Worm (Caenorhabditis elegans): ENCODE measurements around the gene prcc-1.

Gene prcc-1

DNA sequence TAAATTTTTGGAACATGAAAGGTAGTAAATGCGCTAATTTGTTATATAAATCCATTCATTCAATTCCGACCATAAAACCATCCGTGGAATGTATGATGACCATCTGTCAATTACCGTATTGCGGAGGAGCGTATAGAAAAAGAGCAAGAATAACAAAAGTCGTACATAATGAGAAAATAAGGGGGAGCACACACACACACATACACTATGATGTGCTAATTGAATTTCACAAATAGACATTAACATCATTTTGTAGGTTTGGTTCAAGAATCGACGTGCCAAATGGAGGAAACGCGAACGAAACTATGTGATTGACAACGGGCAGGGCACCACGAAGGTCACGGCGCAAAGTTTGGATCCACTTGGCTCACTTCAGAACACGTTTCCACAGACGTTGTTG lies 27.8 kb upstream of the prcc-1 start:
- TF ChIP-seq nhr-77 (tag; optimal IDR thresholded peaks at IDR 0.05), result no peak
- TF ChIP-seq nhr-47 (tag; optimal IDR thresholded peaks at IDR 0.05), result no peak
- TF ChIP-seq grh-1 (GFP tag; IDR thresholded peaks at IDR 0.05), result no peak
- TF ChIP-seq egl-27 (tag; optimal IDR thresholded peaks at IDR 0.05), result no peak
- TF ChIP-seq C04F5.9 (tag; optimal IDR thresholded peaks at IDR 0.05), result no peak
- TF ChIP-seq pax-3 (tag; optimal IDR thresholded peaks at IDR 0.05), result no peak
- TF ChIP-seq unc-30 (tag; optimal IDR thresholded peaks at IDR 0.05), result no peak

DNA sequence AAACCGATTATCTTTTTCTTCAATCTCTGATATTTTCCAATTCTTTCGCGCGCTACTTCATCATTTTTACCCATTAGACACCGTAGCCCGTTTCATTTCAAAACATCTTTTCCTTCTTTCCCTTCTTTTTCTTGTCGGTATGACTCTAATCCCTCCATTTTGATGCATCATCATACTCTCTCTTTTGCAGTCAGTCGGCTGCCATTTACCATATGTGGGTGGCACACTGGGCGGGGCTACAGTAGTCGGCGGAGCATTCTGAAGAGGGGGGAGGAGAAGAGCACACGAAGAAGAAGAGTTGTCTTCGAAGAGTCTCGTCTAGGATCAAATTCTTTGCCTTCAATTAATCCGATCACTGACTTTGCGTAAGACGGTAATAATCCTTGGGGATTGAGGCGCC lies 25.2 kb upstream of the prcc-1 start, which contains the start of gene unc-30:
Gene unc-30, plus strand, starts transcription at position 184 of the 400 bp plus-strand sequence.
- TF ChIP-seq lin-13 (GFP tag; optimal IDR thresholded peaks at IDR 0.05) (no peak), lin-14 (GFP tag; optimal IDR thresholded peaks at IDR 0.05) (peak; percentile 27), jun-1 (tag; optimal IDR thresholded peaks at IDR 0.05) (no peak), lsy-2 (tag; optimal IDR thresholded peaks at IDR 0.05) (peak in 1 of 2 experiments; percentile 8), mab-9 (GFP tag; IDR thresholded peaks at IDR 0.05) (0 out of 2 replicates have a peak, but pooled peaks have one; percentile 26)

DNA sequence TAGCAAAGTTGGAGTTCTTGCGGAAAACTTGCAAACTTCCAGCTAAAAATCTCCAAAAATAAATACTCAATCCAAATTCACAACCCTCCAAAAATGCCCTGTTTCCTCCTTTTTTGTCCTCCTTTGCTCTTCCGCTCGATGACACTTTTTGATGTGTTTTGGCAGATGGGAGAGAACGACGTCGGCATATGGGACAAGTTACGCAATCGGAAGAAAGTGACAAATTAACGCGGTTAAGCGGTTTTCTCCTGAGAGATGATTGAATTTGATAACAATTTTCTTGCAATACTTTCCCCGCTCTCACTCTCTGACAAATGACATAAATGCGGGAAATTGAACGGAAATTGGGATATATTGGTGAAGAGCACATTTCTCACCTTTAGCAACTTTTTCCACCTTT lies 23.1 kb upstream of the prcc-1 start:
- TF ChIP-seq nhr-90 (tag; optimal IDR thresholded peaks at IDR 0.05; ENCODE audit: poor library complexity) (no peak), aly-2 (tag; optimal IDR thresholded peaks at IDR 0.05) (no peak), blmp-1 (tag; optimal IDR thresholded peaks at IDR 0.05) (peak; percentile 87), nhr-76 (tag; optimal IDR thresholded peaks at IDR 0.05) (no peak), sox-4 (tag; optimal IDR thresholded peaks at IDR 0.05) (no peak)

DNA sequence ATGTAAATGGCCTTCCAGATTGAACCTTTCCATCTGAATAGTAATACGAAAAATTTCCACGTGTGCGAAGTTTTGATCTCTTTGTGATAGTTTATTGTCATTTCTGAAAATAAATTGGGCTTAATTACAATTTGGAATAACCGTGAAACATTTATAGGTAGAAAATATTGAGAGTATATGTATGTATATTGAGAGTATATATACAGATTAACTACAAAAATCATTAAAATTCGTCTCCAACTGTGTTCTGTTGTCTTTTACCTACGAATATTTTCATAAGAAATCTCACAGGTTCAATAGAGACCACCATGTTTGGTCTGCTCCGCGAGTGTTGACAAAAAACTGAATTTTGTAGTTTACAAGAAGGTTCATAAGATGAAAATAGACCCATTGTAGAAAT lies 19.4 kb upstream of the prcc-1 start, which contains the start of gene best-2:
Gene best-2, minus strand, starts transcription at position 101 of the 400 bp plus-strand sequence.
- TF ChIP-seq hlh-4 (tag; optimal IDR thresholded peaks at IDR 0.05) (no peak), dpl-1 (GFP tag; optimal IDR thresholded peaks at IDR 0.05) (no peak), ama-1 (optimal IDR thresholded peaks at IDR 0.05) (no peak), fos-1 (tag; optimal IDR thresholded peaks at IDR 0.05) (no peak), tlp-1 (tag; optimal IDR thresholded peaks at IDR 0.05) (no peak), C34B4.2 (tag; optimal IDR thresholded peaks at IDR 0.05) (no peak), irx-1 (tag; optimal IDR thresholded peaks at IDR 0.05) (no peak), vab-15 (tag; optimal IDR thresholded peaks at IDR 0.05) (no peak), tbx-2 (tag; optimal IDR thresholded peaks at IDR 0.05) (no peak), unc-30 (tag; optimal IDR thresholded peaks at IDR 0.05) (no peak), mep-1 (tag; optimal IDR thresholded peaks at IDR 0.05) (no peak), jun-1 (tag; optimal IDR thresholded peaks at IDR 0.05) (no peak), sox-4 (tag; optimal IDR thresholded peaks at IDR 0.05) (no peak)

DNA sequence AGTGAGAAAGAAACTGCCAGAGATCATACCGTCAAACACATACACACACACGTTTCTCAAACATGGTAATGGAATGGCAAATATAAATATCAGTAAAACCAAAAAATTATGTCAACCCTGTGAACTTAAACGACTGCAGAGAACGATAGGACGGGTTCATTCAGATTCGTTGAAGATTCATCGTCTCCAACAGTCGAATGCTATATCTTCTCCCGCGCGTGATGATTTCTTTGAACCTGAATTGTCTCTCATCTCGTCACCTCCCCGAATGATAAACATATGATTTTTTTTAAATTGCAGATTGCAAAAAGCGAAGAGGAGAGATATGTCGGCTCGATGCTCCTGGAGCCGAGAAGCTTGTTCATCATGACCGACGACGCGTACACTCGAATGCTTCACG lies 17.3 kb upstream of the prcc-1 start:
- no peak for TF ChIP-seq egl-13 (tag; optimal IDR thresholded peaks at IDR 0.05)
- TF ChIP-seq nhr-20 (tag; optimal IDR thresholded peaks at IDR 0.05), result peak; percentile 19
- TF ChIP-seq ceh-88 (GFP tag; IDR thresholded peaks at IDR 0.05), result no peak
- peak; percentile 1 for TF ChIP-seq unc-130 (tag; optimal IDR thresholded peaks at IDR 0.05)
- TF ChIP-seq sup-37 (GFP tag; optimal IDR thresholded peaks at IDR 0.05), result no peak
- TF ChIP-seq snu-23 (GFP tag; optimal IDR thresholded peaks at IDR 0.05), result peak; percentile 15
- TF ChIP-seq isw-1 (GFP tag; IDR thresholded peaks at IDR 0.05), result no peak
- no peak for TF ChIP-seq zag-1 (tag; optimal IDR thresholded peaks at IDR 0.05)
- peak in 1 of 2 experiments; percentile 19 for TF ChIP-seq lsy-2 (tag; optimal IDR thresholded peaks at IDR 0.05)
- TF ChIP-seq elt-3 (tag; optimal IDR thresholded peaks at IDR 0.05), result peak in 3 of 6 experiments; percentile 66 to 82 (median 66)
- no peak for TF ChIP-seq pax-3 (tag; optimal IDR thresholded peaks at IDR 0.05)
- TF ChIP-seq lin-15B (tag; optimal IDR thresholded peaks at IDR 0.05), result no peak
- no peak for TF ChIP-seq nhr-11 (tag; optimal IDR thresholded peaks at IDR 0.05)
- no peak for TF ChIP-seq grh-1 (GFP tag; IDR thresholded peaks at IDR 0.05)
- TF ChIP-seq fkh-4 (tag; optimal IDR thresholded peaks at IDR 0.05; ENCODE audit: borderline replicate concordance), result no peak
- TF ChIP-seq nhr-19 (GFP tag; conservative IDR thresholded peaks at IDR 0.05), result peak; percentile 27; the same call in 1 of the 2 replicates
- no peak for TF ChIP-seq ets-5 (GFP tag; IDR thresholded peaks at IDR 0.05)
- no peak for TF ChIP-seq ztf-11 (tag; optimal IDR thresholded peaks at IDR 0.05)
- no peak for TF ChIP-seq rnt-1 (tag; optimal IDR thresholded peaks at IDR 0.05)
- no peak for TF ChIP-seq snpc-4 (tag; optimal IDR thresholded peaks at IDR 0.05)
- TF ChIP-seq blmp-1 (tag; optimal IDR thresholded peaks at IDR 0.05), result peak; percentile 74
- no peak for TF ChIP-seq ceh-63 (GFP tag; optimal IDR thresholded peaks at IDR 0.05)
- TF ChIP-seq vab-15 (tag; optimal IDR thresholded peaks at IDR 0.05), result no peak
- no peak for TF ChIP-seq irx-1 (tag; optimal IDR thresholded peaks at IDR 0.05)
- TF ChIP-seq ceh-8 (GFP tag; optimal IDR thresholded peaks at IDR 0.05), result no peak
